Fruit fly (Drosophila melanogaster): ENCODE data around the gene CG15211.
A peak's percentile ranks its signal among the peaks of the same experiment; 100 is the strongest.

CG15211 gene

dm6 chrX:10775690-10776089, 3.3 kb downstream of the CG15211 start (continued):
- TF ChIP-seq CG12236 (GFP tag; optimal IDR thresholded peaks at IDR 0.05) (no peak), gro (GFP tag; optimal IDR thresholded peaks at IDR 0.05) (no peak), nerfin-2 (GFP tag; IDR thresholded peaks at IDR 0.05; ENCODE audit: partially characterized antibody) (no peak), CG13287 (GFP tag; IDR thresholded peaks at IDR 0.05; ENCODE audit: partially characterized antibody) (no peak), Hmx (GFP tag; optimal IDR thresholded peaks at IDR 0.05) (no peak), CG11085 (GFP tag; IDR thresholded peaks at IDR 0.05) (no peak), row (GFP tag; IDR thresholded peaks at IDR 0.05) (peak; percentile 62), CG4328 (GFP tag; optimal IDR thresholded peaks at IDR 0.05) (peak; percentile 1), Sox100B (GFP tag; optimal IDR thresholded peaks at IDR 0.05) (peak; percentile 59), Poxn (GFP tag; IDR thresholded peaks at IDR 0.05) (no peak), CG17385 (GFP tag; optimal IDR thresholded peaks at IDR 0.05) (peak; percentile 46), dmrt11E (tag; optimal IDR thresholded peaks at IDR 0.05) (no peak), ems (GFP tag; optimal IDR thresholded peaks at IDR 0.05) (peak; percentile 42), Deaf1 (tag; optimal IDR thresholded peaks at IDR 0.05) (no peak), knrl (GFP tag; IDR thresholded peaks at IDR 0.05; ENCODE audit: partially characterized antibody) (no peak), fru (optimal IDR thresholded peaks at IDR 0.05) (no peak), sim (GFP tag; IDR thresholded peaks at IDR 0.05) (no peak), CG5245 (GFP tag; optimal IDR thresholded peaks at IDR 0.05) (no peak), ranshi (GFP tag; IDR thresholded peaks at IDR 0.05) (0 out of 2 replicates have a peak, but pooled peaks have one; percentile 24), exex (tag; optimal IDR thresholded peaks at IDR 0.05) (no peak), CG3838 (GFP tag; optimal IDR thresholded peaks at IDR 0.05) (no peak), CG17328 (GFP tag; IDR thresholded peaks at IDR 0.05) (peak; percentile 56), D19A (tag; optimal IDR thresholded peaks at IDR 0.05) (peak; percentile 14), da (GFP tag; optimal IDR thresholded peaks at IDR 0.05) (no peak), zen (tag; optimal IDR thresholded peaks at IDR 0.05) (no peak), CG14965 (GFP tag; optimal IDR thresholded peaks at IDR 0.05; ENCODE audit: borderline replicate concordance) (no peak), stwl (tag; optimal IDR thresholded peaks at IDR 0.05) (no peak), btn (GFP tag; optimal IDR thresholded peaks at IDR 0.05) (peak; percentile 36), mld (GFP tag; IDR thresholded peaks at IDR 0.05; ENCODE audit: partially characterized antibody) (no peak), CG12659 (GFP tag; optimal IDR thresholded peaks at IDR 0.05) (peak; percentile 29), tio (GFP tag; optimal IDR thresholded peaks at IDR 0.05) (peak; percentile 27), CG13424 (tag; optimal IDR thresholded peaks at IDR 0.05) (peak; percentile 56), CG13296 (GFP tag; optimal IDR thresholded peaks at IDR 0.05) (peak; percentile 61), ssp (GFP tag; IDR thresholded peaks at IDR 0.05) (no peak), CG12299 (tag; optimal IDR thresholded peaks at IDR 0.05) (no peak), seq (GFP tag; IDR thresholded peaks at IDR 0.05) (peak; percentile 59; the same call in 1 of the 2 replicates), Med (GFP tag) (peak; percentile 84), cwo (GFP tag; optimal IDR thresholded peaks at IDR 0.05) (peak; percentile 11), lilli (GFP tag; optimal IDR thresholded peaks at IDR 0.05) (peak; percentile 35), CG15479 (GFP tag; optimal IDR thresholded peaks at IDR 0.05) (no peak), Myb (GFP tag; optimal IDR thresholded peaks at IDR 0.05) (peak; percentile 5), en (GFP tag; optimal IDR thresholded peaks at IDR 0.05) (no peak), lov (optimal IDR thresholded peaks at IDR 0.05) (no peak), lov (GFP tag; IDR thresholded peaks at IDR 0.05) (no peak), maf-S (GFP tag; optimal IDR thresholded peaks at IDR 0.05) (no peak), C15 (GFP tag; IDR thresholded peaks at IDR 0.05) (no peak), ATbp (GFP tag; optimal IDR thresholded peaks at IDR 0.05) (peak; percentile 54), Six4 (GFP tag; optimal IDR thresholded peaks at IDR 0.05) (peak; percentile 12), br (optimal IDR thresholded peaks at IDR 0.05) (no peak), Adf1 (GFP tag; IDR thresholded peaks at IDR 0.05) (no peak), CG6854 (GFP tag; optimal IDR thresholded peaks at IDR 0.05) (no peak), gsb (GFP tag; IDR thresholded peaks at IDR 0.05) (peak; percentile 28; the same call in 1 of the 2 replicates), dm (GFP tag; optimal IDR thresholded peaks at IDR 0.05) (no peak)
